Fruit fly (Drosophila melanogaster): ENCODE measurements around the gene Cyp4g15.

Gene Cyp4g15

dm6 chrX:11527088-11527635, 50.3 kb downstream of the Cyp4g15 start:
- TF ChIP-seq CTCF (optimal IDR thresholded peaks at IDR 0.05) (no peak), CG8478 (optimal IDR thresholded peaks at IDR 0.05) (no peak)

DNA sequence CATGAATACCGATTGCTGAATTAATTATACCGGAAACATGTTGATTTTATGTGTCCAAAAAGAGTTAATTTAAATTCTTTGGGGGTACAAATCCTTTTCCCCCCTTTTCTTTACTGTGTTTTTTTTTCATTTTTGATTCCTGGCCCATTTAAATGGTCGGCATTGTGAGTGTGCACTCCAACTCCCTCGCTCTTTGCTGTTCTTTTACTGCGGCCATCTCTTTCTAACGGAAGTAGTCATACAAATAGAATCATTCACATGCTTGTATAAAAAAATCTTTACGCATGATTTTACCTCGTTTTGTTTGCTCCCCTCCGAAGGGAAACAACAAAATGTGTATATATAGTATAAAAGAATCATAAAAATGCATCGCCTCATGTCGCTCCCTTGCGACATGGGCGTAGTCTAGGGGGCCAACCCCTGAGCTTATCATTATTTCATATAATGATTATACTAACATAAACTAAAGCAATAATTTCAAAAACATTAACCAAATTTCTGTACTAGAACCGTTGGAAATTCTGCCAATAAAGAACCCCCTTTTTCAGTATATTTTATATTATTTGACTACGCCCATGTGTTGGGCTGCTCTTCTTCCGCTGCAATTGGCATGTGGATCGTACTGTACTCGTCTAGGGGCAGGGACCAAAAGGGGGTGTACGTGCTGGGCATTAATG, 51.3 kb downstream of the Cyp4g15 start:
- TF ChIP-seq CTCF (optimal IDR thresholded peaks at IDR 0.05) = no peak
- TF ChIP-seq CG8478 (optimal IDR thresholded peaks at IDR 0.05) = no peak

DNA sequence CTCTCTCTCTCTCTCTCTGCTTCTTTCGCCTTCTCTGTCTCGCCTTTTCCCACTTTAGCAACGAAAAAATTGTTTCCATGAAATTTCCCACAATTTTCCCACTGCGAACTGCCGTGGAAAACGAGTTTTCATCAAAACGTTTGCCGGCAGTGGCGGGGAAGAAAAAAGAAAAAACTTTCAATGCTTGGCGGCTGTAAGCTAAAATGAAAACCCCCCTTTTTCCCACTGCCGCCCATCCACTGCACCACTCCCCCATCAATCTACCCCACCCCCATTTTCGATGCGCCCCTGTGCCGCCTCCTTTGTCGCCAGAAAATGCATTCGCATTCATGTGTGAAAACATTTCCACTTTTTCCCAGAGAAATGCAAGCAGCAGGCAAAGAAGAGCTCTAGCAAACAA, 54.4 kb downstream of the Cyp4g15 start:
- TF ChIP-seq CG8478 (optimal IDR thresholded peaks at IDR 0.05) (no peak), CTCF (optimal IDR thresholded peaks at IDR 0.05) (no peak)
